Fruit fly (Drosophila melanogaster): ENCODE measurements around the gene Sytbeta.

dm6 chr3L:15108524-15108923 lies 43.7 kb upstream of the Sytbeta start:
- TF ChIP-seq h (optimal IDR thresholded peaks at IDR 0.05) (no peak), ttk (optimal IDR thresholded peaks at IDR 0.05) (no peak), insv (optimal IDR thresholded peaks at IDR 0.05) (no peak), psq (optimal IDR thresholded peaks at IDR 0.05) (no peak)

Measured in Kc167 (cell line).